Worm (Caenorhabditis elegans): ENCODE data around the gene F34D10.3.
A peak's percentile ranks its signal among the peaks of the same experiment; 100 is the strongest.
"Not testable (repeated sequence)": the region's sequence is repeated elsewhere in the genome, so short reads cannot be mapped to it uniquely, and the experiment has no call there.

The F34D10.3 gene

ce11 chrIII:3734007-3734406 lies at the start of gene F34D10.3:
Gene F34D10.3, plus strand, starts transcription at chrIII:3734255.
- TF ChIP-seq dpl-1 (GFP tag; optimal IDR thresholded peaks at IDR 0.05) = peak in 1 of 3 experiments; percentile 27
- peak in 1 of 2 experiments; percentile 48 for TF ChIP-seq lsy-2 (tag; optimal IDR thresholded peaks at IDR 0.05)
- TF ChIP-seq nhr-84 (tag; optimal IDR thresholded peaks at IDR 0.05) = no peak
- peak; percentile 18 to 47 for TF ChIP-seq lin-35 (GFP tag; optimal IDR thresholded peaks at IDR 0.05)
- TF ChIP-seq unc-30 (tag; optimal IDR thresholded peaks at IDR 0.05) = no peak
- no peak for TF ChIP-seq C04F5.9 (tag; optimal IDR thresholded peaks at IDR 0.05)
- TF ChIP-seq efl-1 (optimal IDR thresholded peaks at IDR 0.05) = peak; percentile 3 to 18
- TF ChIP-seq efl-1 (GFP tag; optimal IDR thresholded peaks at IDR 0.05 in 1 of 2) = peak; percentile 6 to 51

ce11 chrIII:3692516-3692915 lies 41.5 kb upstream of the F34D10.3 start:
- no peak for TF ChIP-seq lin-13 (GFP tag; optimal IDR thresholded peaks at IDR 0.05)
- no peak for TF ChIP-seq efl-1 (optimal IDR thresholded peaks at IDR 0.05)
- TF ChIP-seq efl-1 (GFP tag; optimal IDR thresholded peaks at IDR 0.05 in 1 of 2) = peak in 1 of 2 experiments; percentile 73
- TF ChIP-seq lin-14 (GFP tag; optimal IDR thresholded peaks at IDR 0.05) = peak; percentile 33
- no peak for TF ChIP-seq lsy-2 (tag; optimal IDR thresholded peaks at IDR 0.05)

ce11 chrIII:3694572-3694971 lies 39.5 kb upstream of the F34D10.3 start, which contains the start of gene npr-15:
Gene npr-15, minus strand, starts transcription at chrIII:3694672.
- TF ChIP-seq unc-62 (GFP tag; optimal IDR thresholded peaks at IDR 0.05) (no peak), pqm-1 (tag; optimal IDR thresholded peaks at IDR 0.05) (no peak), ama-1 (optimal IDR thresholded peaks at IDR 0.05) (no peak)

- TF ChIP-seq snu-23 (GFP tag; optimal IDR thresholded peaks at IDR 0.05) (peak; percentile 37), xbp-1 (tag; optimal IDR thresholded peaks at IDR 0.05) (peak; percentile 6), nhr-85 (tag) (peak; percentile 71), unc-86 (tag; optimal IDR thresholded peaks at IDR 0.05) (peak; percentile 31), grh-1 (GFP tag; IDR thresholded peaks at IDR 0.05) (peak; percentile 77), swsn-7 (tag; optimal IDR thresholded peaks at IDR 0.05) (peak; percentile 47), dpl-1 (GFP tag; optimal IDR thresholded peaks at IDR 0.05) (peak in 1 of 3 experiments; percentile 7), nhr-71 (tag; optimal IDR thresholded peaks at IDR 0.05) (peak; percentile 55), dsc-1 (tag; optimal IDR thresholded peaks at IDR 0.05) (peak; percentile 28), isw-1 (GFP tag; IDR thresholded peaks at IDR 0.05) (peak; percentile 65), nhr-19 (GFP tag; conservative IDR thresholded peaks at IDR 0.05) (peak; percentile 80), ceh-88 (GFP tag; IDR thresholded peaks at IDR 0.05) (0 out of 2 replicates have a peak, but pooled peaks have one; percentile 24), lin-14 (GFP tag; optimal IDR thresholded peaks at IDR 0.05) (peak; percentile 51), mab-9 (GFP tag; IDR thresholded peaks at IDR 0.05) (peak; percentile 77), tbx-2 (tag; optimal IDR thresholded peaks at IDR 0.05) (peak; percentile 26), nhr-90 (tag; optimal IDR thresholded peaks at IDR 0.05; ENCODE audit: poor library complexity) (peak; percentile 16), unc-98 (GFP tag; IDR thresholded peaks at IDR 0.05) (peak; percentile 9; the same call in 1 of the 2 replicates), nhr-20 (tag; optimal IDR thresholded peaks at IDR 0.05) (peak; percentile 24), ceh-82 (tag; optimal IDR thresholded peaks at IDR 0.05) (peak in 1 of 3 experiments; percentile 16), lir-3 (tag; optimal IDR thresholded peaks at IDR 0.05; ENCODE audit: poor library complexity) (peak; percentile 34), sox-4 (tag; optimal IDR thresholded peaks at IDR 0.05) (peak; percentile 27), nhr-47 (tag; optimal IDR thresholded peaks at IDR 0.05) (peak; percentile 64), efl-1 (optimal IDR thresholded peaks at IDR 0.05) (peak; percentile 42 to 55), efl-1 (GFP tag; optimal IDR thresholded peaks at IDR 0.05 in 1 of 2) (peak; percentile 4 to 87), rnt-1 (tag; optimal IDR thresholded peaks at IDR 0.05) (peak; percentile 45)
These were observed 38.7 kb upstream of the F34D10.3 start for ce11 chrIII:3695398-3695797.

ce11 chrIII:3697181-3697580 lies 36.9 kb upstream of the F34D10.3 start:
- TF ChIP-seq isw-1 (GFP tag; IDR thresholded peaks at IDR 0.05) (0 out of 2 replicates have a peak, but pooled peaks have one; percentile 4), nhr-19 (GFP tag; conservative IDR thresholded peaks at IDR 0.05) (peak; percentile 46), efl-1 (GFP tag; optimal IDR thresholded peaks at IDR 0.05 in 1 of 2) (peak in 1 of 2 experiments; percentile 57)
- TF ChIP-seq efl-1 (optimal IDR thresholded peaks at IDR 0.05) = not testable (repeated sequence)

Data from whole organism, L1 larva.